Worm (Caenorhabditis elegans) whole organism, L2 larva: ENCODE measurements around the gene ins-23.

Experiments used
- C34F6.9 ChIP-seq: fragments of 150-350 bp; optimal IDR thresholded peaks from 2 replicates; lab custom pipeline; 2014; ENCODE audit warnings: missing biosample characterization, missing genetic modification characterization
- Y55F3AM.14 ChIP-seq: fragments of 200-800 bp; sonication (Bioruptor generic); optimal IDR thresholded peaks from 2 replicates; lab custom pipeline; 2018; ENCODE audit warnings: mild to moderate bottlenecking, missing genetic modification characterization, missing compliant biosample characterization
- dmd-4 ChIP-seq: sonication (generic microtip); optimal IDR thresholded peaks from 2 replicates; lab custom pipeline; 2017; ENCODE audit warnings: missing biosample characterization, missing genetic modification characterization
- fos-1 ChIP-seq: fragments of 150-350 bp; optimal IDR thresholded peaks from 2 replicates; lab custom pipeline; 2014; ENCODE audit warnings: missing biosample characterization, missing genetic modification characterization
- lin-13 ChIP-seq: fragments of 150-350 bp; optimal IDR thresholded peaks from 2 replicates; lab custom pipeline; 2014; ENCODE audit warnings: missing biosample characterization, missing genetic modification reagents, missing genetic modification characterization
- lin-39 ChIP-seq: fragments of 150-350 bp; optimal IDR thresholded peaks from 2 replicates; lab custom pipeline; 2014; ENCODE audit warnings: missing biosample characterization, missing genetic modification reagents, missing genetic modification characterization
- lsy-2 ChIP-seq, 2 experiments: fragments of 150-350 bp in 1 of 2; sonication (generic microtip) in 1 of 2; optimal IDR thresholded peaks; 2 replicates each; lab custom pipeline; 2014 to 2017; ENCODE audit warnings: missing biosample characterization in 2 of 2, missing genetic modification characterization in 2 of 2
- mab-5 ChIP-seq: fragments of 150-350 bp; optimal IDR thresholded peaks from 2 replicates; lab custom pipeline; 2014; ENCODE audit warnings: missing biosample characterization, missing genetic modification characterization
- nhr-10 ChIP-seq: sonication (generic microtip); optimal IDR thresholded peaks from 2 replicates; lab custom pipeline; 2017; ENCODE audit warnings: missing biosample characterization, missing genetic modification characterization
- nhr-11 ChIP-seq: fragments of 150-350 bp; optimal IDR thresholded peaks from 2 replicates; lab custom pipeline; 2014; ENCODE audit warnings: missing biosample characterization, missing genetic modification characterization
- nhr-12 ChIP-seq: fragments of 150-350 bp; optimal IDR thresholded peaks from 2 replicates; lab custom pipeline; 2014; ENCODE audit warnings: missing biosample characterization, missing genetic modification characterization
- nhr-129 ChIP-seq: fragments of 150-350 bp; optimal IDR thresholded peaks from 2 replicates; lab custom pipeline; 2014; ENCODE audit warnings: missing biosample characterization, missing genetic modification characterization
- nhr-21 ChIP-seq: fragments of 150-350 bp; optimal IDR thresholded peaks from 2 replicates; lab custom pipeline; 2014; ENCODE audit warnings: missing biosample characterization, missing genetic modification characterization
- nhr-23 ChIP-seq: fragments of 150-350 bp; optimal IDR thresholded peaks from 2 replicates; lab custom pipeline; 2014; ENCODE audit warnings: missing biosample characterization, missing genetic modification reagents, missing genetic modification characterization
- nhr-237 ChIP-seq: fragments of 150-350 bp; optimal IDR thresholded peaks from 2 replicates; lab custom pipeline; 2014; ENCODE audit warnings: missing biosample characterization, missing genetic modification characterization
- nhr-25 ChIP-seq: fragments of 150-350 bp; sonication (generic microtip); optimal IDR thresholded peaks from 3 replicates; lab custom pipeline; 2014; ENCODE audit warnings: missing biosample characterization, missing genetic modification characterization
- nhr-77 ChIP-seq: fragments of 150-350 bp; optimal IDR thresholded peaks from 2 replicates; lab custom pipeline; 2014; ENCODE audit warnings: missing biosample characterization, missing genetic modification characterization
- sem-4 ChIP-seq: fragments of 150-350 bp; optimal IDR thresholded peaks from 2 replicates; lab custom pipeline; 2014; ENCODE audit warnings: missing biosample characterization, missing genetic modification reagents, missing genetic modification characterization
- skn-1 ChIP-seq: sonication (generic microtip); optimal IDR thresholded peaks from 2 replicates; lab custom pipeline; 2017; ENCODE audit warnings: missing biosample characterization, missing genetic modification characterization
- sma-3 ChIP-seq: sonication (generic microtip); optimal IDR thresholded peaks from 2 replicates; lab custom pipeline; 2016; ENCODE audit warnings: missing genetic modification reagents, missing genetic modification characterization, missing compliant biosample characterization
- sma-9 ChIP-seq, 2 experiments: fragments of 150-350 bp in 1 of 2; sonication (generic microtip) in 1 of 2; optimal IDR thresholded peaks; 2 replicates each; lab custom pipeline; 2014 to 2016; ENCODE audit warnings: missing genetic modification characterization in 2 of 2, mild to moderate bottlenecking in 1 of 2, missing biosample characterization in 1 of 2, missing compliant biosample characterization in 1 of 2, missing genetic modification reagents in 1 of 2, moderate library complexity in 1 of 2
- snpc-4 ChIP-seq: fragments of 150-350 bp; optimal IDR thresholded peaks from 2 replicates; lab custom pipeline; 2014; ENCODE audit warnings: missing biosample characterization, missing genetic modification characterization
- unc-39 ChIP-seq: fragments of 150-350 bp; optimal IDR thresholded peaks from 2 replicates; lab custom pipeline; 2014; ENCODE audit warnings: missing biosample characterization, missing genetic modification characterization
- unc-55 ChIP-seq: fragments of 150-350 bp; sonication (generic microtip); optimal IDR thresholded peaks from 3 replicates; lab custom pipeline; 2014; ENCODE audit warnings: missing biosample characterization, missing genetic modification reagents, missing genetic modification characterization
- unc-62 ChIP-seq: fragments of 150-350 bp; optimal IDR thresholded peaks from 2 replicates; lab custom pipeline; 2014; ENCODE audit warnings: missing biosample characterization, missing genetic modification reagents, missing genetic modification characterization
- zag-1 ChIP-seq: fragments of 150-350 bp; optimal IDR thresholded peaks from 2 replicates; lab custom pipeline; 2014; ENCODE audit warnings: missing biosample characterization, missing genetic modification characterization
- ztf-1 ChIP-seq: fragments of 200-800 bp; sonication (Bioruptor generic); conservative IDR thresholded peaks from 2 replicates; pipeline ENCODE4 v1.3.6; 2022; ENCODE audit warnings: missing genetic modification characterization, missing compliant biosample characterization
- ztf-4 ChIP-seq: fragments of 150-350 bp; optimal IDR thresholded peaks from 2 replicates; lab custom pipeline; 2014; ENCODE audit warnings: missing biosample characterization, missing genetic modification characterization

ins-23 gene

DNA sequence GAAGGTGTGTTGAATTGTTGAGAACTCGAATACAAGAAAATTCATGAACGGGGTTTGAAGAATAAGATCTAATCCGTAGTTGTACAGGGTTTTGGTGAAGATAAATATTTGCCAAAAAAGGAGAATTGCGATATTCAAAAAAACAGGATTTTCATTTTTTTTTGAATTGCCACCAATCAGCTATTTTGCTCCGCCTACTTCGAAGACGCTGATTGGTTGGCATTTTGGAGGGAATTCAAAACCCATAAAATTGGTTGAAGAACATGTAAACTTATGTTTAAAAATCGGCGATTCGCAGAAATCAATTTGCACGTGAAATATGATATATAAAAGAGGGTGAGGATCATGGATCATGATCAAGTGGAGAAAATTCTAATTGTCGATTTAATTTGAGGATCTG lies 48.0 kb downstream of the ins-23 start:
- TF ChIP-seq nhr-237 (tag; lab: Kevin White, UChicago) (no peak), nhr-11 (tag; lab: Kevin White, UChicago) (no peak), ztf-1 (GFP tag; lab: Robert Waterston, UW) (no peak), sma-9 (GFP tag; optimal IDR thresholded peaks at IDR 0.05; lab: Kevin White, UChicago) (no peak), sma-9 (tag; optimal IDR thresholded peaks at IDR 0.05; lab: Kevin White, UChicago) (no peak), dmd-4 (tag; lab: Kevin White, UChicago) (no peak), C34F6.9 (tag; lab: Kevin White, UChicago) (no peak), nhr-10 (tag; lab: Kevin White, UChicago) (no peak), nhr-25 (tag; lab: Kevin White, UChicago) (no peak), nhr-77 (tag; lab: Kevin White, UChicago) (no peak), skn-1 (tag; lab: Kevin White, UChicago) (no peak), unc-55 (GFP tag; lab: Kevin White, UChicago) (no peak), mab-5 (tag; lab: Kevin White, UChicago) (no peak), fos-1 (tag; lab: Kevin White, UChicago) (no peak), lin-13 (GFP tag; lab: Kevin White, UChicago) (no peak), unc-39 (tag; lab: Kevin White, UChicago) (no peak), sma-3 (GFP tag; lab: Kevin White, UChicago) (no peak), snpc-4 (tag; lab: Kevin White, UChicago) (no peak), ztf-4 (tag; lab: Kevin White, UChicago) (no peak)
- TF ChIP-seq, all 48 proteins: peak for 0

DNA sequence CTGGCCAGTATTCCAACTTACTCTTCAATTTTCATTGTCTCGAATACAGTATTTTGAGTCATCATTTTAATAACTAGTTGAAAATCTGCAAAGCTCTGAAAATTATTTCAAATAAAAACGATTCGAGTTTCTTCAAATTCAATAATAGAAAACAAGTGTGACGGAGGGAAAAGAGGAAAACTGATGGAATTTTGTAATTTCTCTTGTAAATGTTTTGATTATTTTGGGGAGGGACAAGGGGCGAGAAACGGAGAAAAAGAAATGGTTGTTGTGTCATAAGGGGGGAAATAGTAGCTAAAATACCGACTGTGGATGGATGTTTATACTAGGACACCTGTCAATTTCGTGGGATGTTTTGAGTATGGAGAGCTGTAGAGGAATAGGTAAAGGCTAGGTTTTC lies 50.1 kb downstream of the ins-23 start, which contains the start of gene T16G12.9:
TSS of gene T16G12.9 (minus strand) at position 101 of the 400 bp plus-strand sequence.
- no peak for TF ChIP-seq skn-1 (tag; lab: Kevin White, UChicago)
- no peak for TF ChIP-seq ztf-1 (GFP tag; lab: Robert Waterston, UW)
- no peak for TF ChIP-seq nhr-129 (tag; lab: Kevin White, UChicago)
- no peak for TF ChIP-seq nhr-23 (tag; lab: Kevin White, UChicago)
- TF ChIP-seq nhr-12: no peak
- no peak for TF ChIP-seq unc-39 (tag; lab: Kevin White, UChicago)
- no peak for TF ChIP-seq sma-3 (GFP tag; lab: Kevin White, UChicago)
- no peak for TF ChIP-seq lin-39
- no peak for TF ChIP-seq Y55F3AM.14
- no peak for TF ChIP-seq zag-1 (tag; lab: Kevin White, UChicago)
- TF ChIP-seq unc-62 (GFP tag; lab: Kevin White, UChicago): no peak
- no peak for TF ChIP-seq sem-4 (tag; lab: Kevin White, UChicago)
- no peak for TF ChIP-seq nhr-21 (tag; lab: Kevin White, UChicago)
- TF ChIP-seq lsy-2 (tag; optimal IDR thresholded peaks at IDR 0.05; lab: Kevin White, UChicago): no peak
- no peak for TF ChIP-seq C34F6.9 (tag; lab: Kevin White, UChicago)
